Worm (Caenorhabditis elegans) whole organism, L1 larva: ENCODE data around the gene ndua-12.

Experiments
- ama-1 ChIP-seq: fragments of 150-350 bp; optimal IDR thresholded peaks from 2 replicates; lab custom pipeline; 2014
- ceh-63 ChIP-seq: fragments of 200-800 bp; sonication (Bioruptor generic); optimal IDR thresholded peaks from 2 replicates; lab custom pipeline; 2018; ENCODE audit warnings: mild to moderate bottlenecking, missing genetic modification characterization, missing compliant biosample characterization
- ceh-8 ChIP-seq: fragments of 200-800 bp; sonication (Bioruptor generic); optimal IDR thresholded peaks from 2 replicates; lab custom pipeline; 2018; ENCODE audit warnings: mild to moderate bottlenecking, missing genetic modification characterization, moderate library complexity, missing compliant biosample characterization
- efl-1 ChIP-seq, 4 experiments: fragments of 150-350 bp; optimal IDR thresholded peaks in 3 of 4; peaks in 1 of 4; 1 replicate in 1 of 4; 2 replicates in 3 of 4; lab custom pipeline; 2014; ENCODE audit warnings: missing biosample characterization in 2 of 4, missing genetic modification characterization in 2 of 4, missing genetic modification reagents in 2 of 4
- ets-5 ChIP-seq: fragments of 200-800 bp; sonication (Bioruptor generic); IDR thresholded peaks from 2 replicates; pipeline ENCODE4 v1.3.6; 2022; ENCODE audit warnings: missing genetic modification characterization, missing compliant biosample characterization
- fos-1 ChIP-seq: fragments of 150-350 bp; optimal IDR thresholded peaks from 2 replicates; lab custom pipeline; 2014; ENCODE audit warnings: missing biosample characterization, missing genetic modification characterization
- hlh-4 ChIP-seq: sonication (generic microtip); optimal IDR thresholded peaks from 2 replicates; lab custom pipeline; 2016; ENCODE audit warnings: mild to moderate bottlenecking, missing genetic modification characterization, missing compliant biosample characterization
- lir-3 ChIP-seq: sonication (generic microtip); optimal IDR thresholded peaks from 2 replicates; lab custom pipeline; 2016; ENCODE audit warnings: mild to moderate bottlenecking, missing genetic modification characterization, moderate library complexity, missing compliant biosample characterization; ENCODE audit not compliant: poor library complexity
- lsy-2 ChIP-seq, 2 experiments: fragments of 150-350 bp; optimal IDR thresholded peaks; 2 replicates each; lab custom pipeline; 2014; ENCODE audit warnings: missing biosample characterization in 2 of 2, missing genetic modification characterization in 2 of 2
- nhr-28 ChIP-seq: fragments of 150-350 bp; optimal IDR thresholded peaks from 2 replicates; lab custom pipeline; 2014; ENCODE audit warnings: missing biosample characterization, missing genetic modification characterization
- nhr-90 ChIP-seq: sonication (generic microtip); optimal IDR thresholded peaks from 2 replicates; lab custom pipeline; 2016; ENCODE audit warnings: mild to moderate bottlenecking, missing genetic modification characterization, missing compliant biosample characterization; ENCODE audit not compliant: poor library complexity
- pqm-1 ChIP-seq: sonication (generic microtip); optimal IDR thresholded peaks from 3 replicates; lab custom pipeline; 2017; ENCODE audit warnings: missing biosample characterization, missing genetic modification characterization
- sptf-1 ChIP-seq: fragments of 150-350 bp; optimal IDR thresholded peaks from 2 replicates; lab custom pipeline; 2014; ENCODE audit warnings: missing biosample characterization, missing genetic modification characterization
- zag-1 ChIP-seq: fragments of 150-350 bp; optimal IDR thresholded peaks from 2 replicates; lab custom pipeline; 2014; ENCODE audit warnings: missing biosample characterization, missing genetic modification characterization

DNA sequence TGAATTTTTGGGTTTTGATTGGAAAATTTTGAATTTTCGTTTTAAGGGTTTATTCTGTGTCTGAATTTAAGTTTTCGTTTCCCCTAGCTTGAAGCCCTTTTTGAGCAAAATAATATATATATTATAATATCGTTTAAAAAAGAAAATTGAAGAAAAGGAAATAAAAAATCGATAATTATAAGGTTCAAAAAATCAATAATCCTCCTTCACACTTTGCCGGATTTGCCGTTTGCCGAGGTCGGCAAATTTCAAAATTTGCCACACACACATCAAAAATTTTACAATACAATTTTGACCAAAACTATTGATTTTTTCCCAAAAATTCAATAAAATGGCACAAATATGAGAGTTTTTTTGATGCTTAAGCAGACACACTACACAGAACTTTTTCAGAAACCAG is 16.9 kb upstream of the ndua-12 start:
- TF ChIP-seq nhr-28 (no peak), pqm-1 (tag; lab: Kevin White, UChicago) (no peak), zag-1 (tag; lab: Kevin White, UChicago) (no peak), lir-3 (no peak), ama-1 (no peak), ceh-8 (GFP tag; lab: Kevin White, UChicago) (no peak), lsy-2 (tag; optimal IDR thresholded peaks at IDR 0.05; lab: Kevin White, UChicago) (no peak), sptf-1 (no peak), fos-1 (tag; lab: Kevin White, UChicago) (no peak), nhr-90 (no peak), ceh-63 (GFP tag; lab: Kevin White, UChicago) (no peak), ets-5 (GFP tag; lab: Robert Waterston, UW) (no peak), hlh-4 (tag; lab: Kevin White, UChicago) (no peak), efl-1 (optimal IDR thresholded peaks at IDR 0.05; lab: Kevin White, UChicago) (no peak), efl-1 (GFP tag; optimal IDR thresholded peaks at IDR 0.05 in 1 of 2; lab: Kevin White, UChicago) (no peak)
